Worm (Caenorhabditis elegans) whole organism, L1 larva: ENCODE results near the gene F55C12.2.

Experiments used
- C04F5.9 ChIP-seq: sonication (generic microtip); optimal IDR thresholded peaks from 2 replicates; lab custom pipeline; 2016; ENCODE audit warnings: missing genetic modification characterization, missing compliant biosample characterization
- F16B12.6 ChIP-seq: fragments of 150-350 bp; optimal IDR thresholded peaks from 2 replicates; lab custom pipeline; 2014; ENCODE audit warnings: missing biosample characterization, missing genetic modification characterization
- Y116A8C.19 ChIP-seq: sonication (generic microtip); optimal IDR thresholded peaks from 2 replicates; lab custom pipeline; 2016; ENCODE audit warnings: missing compliant biosample characterization, missing genetic modification characterization, borderline replicate concordance
- alr-1 ChIP-seq: fragments of 200-800 bp; sonication (Bioruptor generic); optimal IDR thresholded peaks from 2 replicates; lab custom pipeline; 2018; ENCODE audit warnings: borderline replicate concordance, mild to moderate bottlenecking, missing genetic modification characterization, missing compliant biosample characterization
- aly-2 ChIP-seq: fragments of 150-350 bp; optimal IDR thresholded peaks from 2 replicates; lab custom pipeline; 2014; ENCODE audit warnings: missing biosample characterization, missing genetic modification characterization
- ama-1 ChIP-seq: fragments of 150-350 bp; optimal IDR thresholded peaks from 2 replicates; lab custom pipeline; 2014
- ceh-8 ChIP-seq: fragments of 200-800 bp; sonication (Bioruptor generic); optimal IDR thresholded peaks from 2 replicates; lab custom pipeline; 2018; ENCODE audit warnings: mild to moderate bottlenecking, missing genetic modification characterization, moderate library complexity, missing compliant biosample characterization
- ceh-82 ChIP-seq, 3 experiments: fragments of 150-350 bp in 1 of 3; sonication (generic microtip) in 2 of 3; optimal IDR thresholded peaks; 2 replicates each; lab custom pipeline; 2014 to 2017; ENCODE audit warnings: missing biosample characterization in 3 of 3, missing genetic modification characterization in 3 of 3
- ceh-90 ChIP-seq: sonication (generic microtip); optimal IDR thresholded peaks from 2 replicates; lab custom pipeline; 2016; ENCODE audit warnings: missing genetic modification characterization, missing compliant biosample characterization
- ces-1 ChIP-seq: fragments of 150-350 bp; optimal IDR thresholded peaks from 2 replicates; lab custom pipeline; 2014; ENCODE audit warnings: missing biosample characterization, missing genetic modification reagents, missing genetic modification characterization
- dpl-1 ChIP-seq, 3 experiments: fragments of 150-350 bp in 2 of 3; sonication (generic microtip) in 1 of 3; optimal IDR thresholded peaks; 2 replicates each; lab custom pipeline; 2014 to 2017; ENCODE audit warnings: missing biosample characterization in 3 of 3, missing genetic modification characterization in 3 of 3, missing genetic modification reagents in 3 of 3
- efl-1 ChIP-seq, 4 experiments: fragments of 150-350 bp; optimal IDR thresholded peaks in 3 of 4; peaks in 1 of 4; 1 replicate in 1 of 4; 2 replicates in 3 of 4; lab custom pipeline; 2014; ENCODE audit warnings: missing biosample characterization in 2 of 4, missing genetic modification characterization in 2 of 4, missing genetic modification reagents in 2 of 4
- egl-13 ChIP-seq: sonication (generic microtip); optimal IDR thresholded peaks from 2 replicates; lab custom pipeline; 2016; ENCODE audit warnings: missing genotype, missing genetic modification reagents, missing genetic modification characterization, missing compliant biosample characterization
- egl-27 ChIP-seq, 2 experiments: fragments of 150-350 bp in 1 of 2; sonication (generic microtip); optimal IDR thresholded peaks; 3 replicates each; lab custom pipeline; 2017 to 2018; ENCODE audit warnings: missing biosample characterization in 2 of 2, missing genetic modification characterization in 2 of 2, missing genetic modification reagents in 2 of 2
- ets-5 ChIP-seq: fragments of 200-800 bp; sonication (Bioruptor generic); IDR thresholded peaks from 2 replicates; pipeline ENCODE4 v1.3.6; 2022; ENCODE audit warnings: missing genetic modification characterization, missing compliant biosample characterization
- fkh-4 ChIP-seq: sonication (generic microtip); optimal IDR thresholded peaks from 2 replicates; lab custom pipeline; 2016; ENCODE audit warnings: missing compliant biosample characterization, missing genetic modification characterization, borderline replicate concordance
- fkh-8 ChIP-seq: sonication (generic microtip); optimal IDR thresholded peaks from 2 replicates; lab custom pipeline; 2016; ENCODE audit warnings: mild to moderate bottlenecking, missing genetic modification characterization, missing compliant biosample characterization
- fos-1 ChIP-seq: fragments of 150-350 bp; optimal IDR thresholded peaks from 2 replicates; lab custom pipeline; 2014; ENCODE audit warnings: missing biosample characterization, missing genetic modification characterization
- grh-1 ChIP-seq: fragments of 200-800 bp; sonication (Bioruptor generic); IDR thresholded peaks from 2 replicates; pipeline ENCODE4 v1.3.6; 2022; ENCODE audit warnings: missing genetic modification reagents, missing genetic modification characterization, missing compliant biosample characterization
- hpl-2 ChIP-seq: fragments of 150-350 bp; optimal IDR thresholded peaks from 2 replicates; lab custom pipeline; 2014; ENCODE audit warnings: missing biosample characterization, missing genetic modification reagents, missing genetic modification characterization
- irx-1 ChIP-seq: sonication (generic microtip); optimal IDR thresholded peaks from 2 replicates; lab custom pipeline; 2016; ENCODE audit warnings: missing genetic modification characterization, missing compliant biosample characterization
- lin-13 ChIP-seq: fragments of 150-350 bp; optimal IDR thresholded peaks from 2 replicates; lab custom pipeline; 2014; ENCODE audit warnings: missing biosample characterization, missing genetic modification reagents, missing genetic modification characterization
- lin-15B ChIP-seq: fragments of 150-350 bp; sonication (generic microtip); optimal IDR thresholded peaks from 3 replicates; lab custom pipeline; 2014; ENCODE audit warnings: missing biosample characterization, missing genetic modification characterization
- lin-39 ChIP-seq: fragments of 150-350 bp; optimal IDR thresholded peaks from 2 replicates; lab custom pipeline; 2014; ENCODE audit warnings: missing biosample characterization, missing genetic modification reagents, missing genetic modification characterization
- lir-3 ChIP-seq: sonication (generic microtip); optimal IDR thresholded peaks from 2 replicates; lab custom pipeline; 2016; ENCODE audit warnings: mild to moderate bottlenecking, missing genetic modification characterization, moderate library complexity, missing compliant biosample characterization; ENCODE audit not compliant: poor library complexity
- lsy-2 ChIP-seq, 2 experiments: fragments of 150-350 bp; optimal IDR thresholded peaks; 2 replicates each; lab custom pipeline; 2014; ENCODE audit warnings: missing biosample characterization in 2 of 2, missing genetic modification characterization in 2 of 2
- mab-9 ChIP-seq: fragments of 200-800 bp; sonication (Bioruptor generic); IDR thresholded peaks from 2 replicates; pipeline ENCODE4 v1.3.6; 2022; ENCODE audit warnings: missing genetic modification reagents, missing genetic modification characterization, missing compliant biosample characterization
- mdl-1 ChIP-seq, 2 experiments: fragments of 150-350 bp; optimal IDR thresholded peaks; 2 replicates each; lab custom pipeline; 2014 to 2017; ENCODE audit warnings: missing biosample characterization in 2 of 2, missing genetic modification characterization in 2 of 2, inconsistent platforms in 1 of 2
- mef-2 ChIP-seq: fragments of 150-350 bp; optimal IDR thresholded peaks from 2 replicates; lab custom pipeline; 2014; ENCODE audit warnings: missing biosample characterization, missing genetic modification characterization
- nhr-12 ChIP-seq: sonication (generic microtip); optimal IDR thresholded peaks from 2 replicates; lab custom pipeline; 2017; ENCODE audit warnings: missing biosample characterization, missing genetic modification characterization
- nhr-19 ChIP-seq: fragments of 200-800 bp; sonication (Bioruptor generic); conservative IDR thresholded peaks from 2 replicates; pipeline ENCODE4 v1.3.6; 2022; ENCODE audit warnings: missing genetic modification characterization, missing compliant biosample characterization
- nhr-237 ChIP-seq: fragments of 150-350 bp; optimal IDR thresholded peaks from 2 replicates; lab custom pipeline; 2014; ENCODE audit warnings: missing biosample characterization, missing genetic modification characterization
- nhr-28 ChIP-seq: fragments of 150-350 bp; optimal IDR thresholded peaks from 2 replicates; lab custom pipeline; 2014; ENCODE audit warnings: missing biosample characterization, missing genetic modification characterization
- nhr-47 ChIP-seq: sonication (generic microtip); optimal IDR thresholded peaks from 2 replicates; lab custom pipeline; 2016; ENCODE audit warnings: mild to moderate bottlenecking, missing genetic modification characterization, moderate library complexity, missing compliant biosample characterization
- nhr-71 ChIP-seq: sonication (generic microtip); optimal IDR thresholded peaks from 2 replicates; lab custom pipeline; 2016; ENCODE audit warnings: mild to moderate bottlenecking, missing genetic modification characterization, moderate library complexity, missing compliant biosample characterization
- nhr-76 ChIP-seq: sonication (generic microtip); optimal IDR thresholded peaks from 2 replicates; lab custom pipeline; 2017; ENCODE audit warnings: missing biosample characterization, missing genetic modification characterization
- nhr-77 ChIP-seq: fragments of 150-350 bp; optimal IDR thresholded peaks from 2 replicates; lab custom pipeline; 2014; ENCODE audit warnings: missing biosample characterization, missing genetic modification characterization
- nhr-85 ChIP-seq: sonication (generic microtip); peaks from one replicate; lab custom pipeline; 2016; ENCODE audit warnings: missing genetic modification characterization, inconsistent platforms, missing compliant biosample characterization
- nhr-90 ChIP-seq: sonication (generic microtip); optimal IDR thresholded peaks from 2 replicates; lab custom pipeline; 2016; ENCODE audit warnings: mild to moderate bottlenecking, missing genetic modification characterization, missing compliant biosample characterization; ENCODE audit not compliant: poor library complexity
- pax-3 ChIP-seq: fragments of 200-800 bp; sonication (Bioruptor generic); optimal IDR thresholded peaks from 2 replicates; lab custom pipeline; 2018; ENCODE audit warnings: mild to moderate bottlenecking, missing genetic modification characterization, moderate library complexity, missing compliant biosample characterization
- skn-1 ChIP-seq: fragments of 150-350 bp; optimal IDR thresholded peaks from 2 replicates; lab custom pipeline; 2014; ENCODE audit warnings: missing biosample characterization, missing genetic modification characterization
- snpc-4 ChIP-seq: fragments of 150-350 bp; optimal IDR thresholded peaks from 2 replicates; lab custom pipeline; 2014; ENCODE audit warnings: missing biosample characterization, missing genetic modification characterization
- sox-4 ChIP-seq: sonication (generic microtip); optimal IDR thresholded peaks from 2 replicates; lab custom pipeline; 2016; ENCODE audit warnings: missing genetic modification characterization, missing compliant biosample characterization
- sptf-1 ChIP-seq: fragments of 150-350 bp; optimal IDR thresholded peaks from 2 replicates; lab custom pipeline; 2014; ENCODE audit warnings: missing biosample characterization, missing genetic modification characterization
- swsn-7 ChIP-seq: sonication (generic microtip); optimal IDR thresholded peaks from 2 replicates; lab custom pipeline; 2016; ENCODE audit warnings: missing genetic modification characterization, missing compliant biosample characterization
- tbx-2 ChIP-seq: sonication (generic microtip); optimal IDR thresholded peaks from 2 replicates; lab custom pipeline; 2016; ENCODE audit warnings: missing genetic modification characterization, missing compliant biosample characterization
- unc-62 ChIP-seq: fragments of 150-350 bp; optimal IDR thresholded peaks from 2 replicates; lab custom pipeline; 2014; ENCODE audit warnings: missing biosample characterization, missing genetic modification reagents, missing genetic modification characterization
- unc-86 ChIP-seq: sonication (generic microtip); optimal IDR thresholded peaks from 2 replicates; lab custom pipeline; 2016; ENCODE audit warnings: missing genetic modification characterization, missing compliant biosample characterization
- vab-15 ChIP-seq: sonication (generic microtip); optimal IDR thresholded peaks from 2 replicates; lab custom pipeline; 2017; ENCODE audit warnings: missing genotype, mild to moderate bottlenecking, missing genetic modification characterization, missing compliant biosample characterization
- zag-1 ChIP-seq: fragments of 150-350 bp; optimal IDR thresholded peaks from 2 replicates; lab custom pipeline; 2014; ENCODE audit warnings: missing biosample characterization, missing genetic modification characterization
- zip-4 ChIP-seq: fragments of 200-800 bp; sonication (Bioruptor generic); optimal IDR thresholded peaks from 2 replicates; lab custom pipeline; 2018; ENCODE audit warnings: mild to moderate bottlenecking, missing genetic modification characterization, moderate library complexity, missing compliant biosample characterization
- ztf-4 ChIP-seq: fragments of 150-350 bp; optimal IDR thresholded peaks from 2 replicates; lab custom pipeline; 2014; ENCODE audit warnings: missing biosample characterization, missing genetic modification characterization

Gene F55C12.2

ce11 chrII:5844694-5845129 is 31.9 kb upstream of the F55C12.2 start:
- TF ChIP-seq nhr-47 (peak; percentile 100), ceh-90 (peak; percentile 72), snpc-4 (tag; lab: Kevin White, UChicago) (peak; percentile 100), tbx-2 (tag; lab: Kevin White, UChicago) (peak; percentile 100), nhr-77 (tag; lab: Kevin White, UChicago) (peak; percentile 99), lir-3 (tag; lab: Kevin White, UChicago) (peak; percentile 96), sptf-1 (tag; lab: Kevin White, UChicago) (no peak), egl-13 (tag; lab: Kevin White, UChicago) (peak; percentile 99), pax-3 (tag; lab: Kevin White, UChicago) (peak; percentile 99), swsn-7 (peak; percentile 100), nhr-76 (tag; lab: Kevin White, UChicago) (peak; percentile 80), nhr-19 (peak; percentile 99), skn-1 (tag; lab: Kevin White, UChicago) (peak; percentile 91), vab-15 (tag; lab: Kevin White, UChicago) (peak; percentile 93), sox-4 (tag; lab: Kevin White, UChicago) (peak; percentile 99), grh-1 (peak; percentile 99), ama-1 (lab: Kevin White, UChicago) (peak; percentile 100), C04F5.9 (tag; lab: Kevin White, UChicago) (peak; percentile 98), nhr-90 (peak; percentile 100), ztf-4 (tag; lab: Kevin White, UChicago) (peak; percentile 98), F16B12.6 (tag; lab: Kevin White, UChicago) (peak; percentile 75), zip-4 (GFP tag; lab: Kevin White, UChicago) (peak; percentile 95), aly-2 (tag; lab: Kevin White, UChicago) (peak; percentile 99), unc-62 (GFP tag; lab: Kevin White, UChicago) (no peak), fkh-8 (tag; lab: Kevin White, UChicago) (peak; percentile 100), nhr-237 (tag; lab: Kevin White, UChicago) (peak; percentile 98), fos-1 (tag; lab: Kevin White, UChicago) (peak; percentile 98), ces-1 (GFP tag; lab: Kevin White, UChicago) (peak; percentile 98), lin-39 (tag; lab: Kevin White, UChicago) (peak; percentile 99), mef-2 (peak; percentile 93), mab-9 (GFP tag; lab: Robert Waterston, UW) (peak; percentile 99), lsy-2 (tag; optimal IDR thresholded peaks at IDR 0.05; lab: Kevin White, UChicago) (peak; percentile 96 to 97), egl-27 (tag; optimal IDR thresholded peaks at IDR 0.05; lab: Kevin White, UChicago) (peak; percentile 86 to 97), lin-13 (peak; percentile 97), ceh-8 (GFP tag; lab: Kevin White, UChicago) (peak; percentile 99), nhr-85 (peak; percentile 100), efl-1 (optimal IDR thresholded peaks at IDR 0.05; lab: Kevin White, UChicago) (peak; percentile 92), efl-1 (GFP tag; optimal IDR thresholded peaks at IDR 0.05 in 1 of 2; lab: Kevin White, UChicago) (peak; percentile 77 to 98), hpl-2 (GFP tag; lab: Kevin White, UChicago) (peak; percentile 99), ets-5 (GFP tag; lab: Robert Waterston, UW) (peak; percentile 84; the same call in 1 of the 2 replicates), nhr-12 (tag; lab: Kevin White, UChicago) (peak; percentile 80), nhr-71 (tag; lab: Kevin White, UChicago) (peak; percentile 100), unc-86 (peak; percentile 99), nhr-28 (tag; lab: Kevin White, UChicago) (peak; percentile 77), irx-1 (peak; percentile 100), fkh-4 (tag; lab: Kevin White, UChicago) (peak; percentile 94), mdl-1 (tag; optimal IDR thresholded peaks at IDR 0.05; lab: Kevin White, UChicago) (peak; percentile 46 to 94), zag-1 (tag; lab: Kevin White, UChicago) (peak; percentile 99), ceh-82 (tag; optimal IDR thresholded peaks at IDR 0.05; lab: Kevin White, UChicago) (peak; percentile 95 to 98 (median 98)), lin-15B (tag; lab: Kevin White, UChicago) (peak; percentile 74), Y116A8C.19 (tag; lab: Kevin White, UChicago) (peak; percentile 48), dpl-1 (GFP tag; optimal IDR thresholded peaks at IDR 0.05; lab: Kevin White, UChicago) (peak; percentile 82 to 84 (median 82)), alr-1 (no peak)
